Worm (Caenorhabditis elegans) whole organism, young adult: ENCODE measurements around the gene T19D12.10.

Source experiments
- C06A6.2 ChIP-seq: fragments of 200-800 bp; sonication (Bioruptor generic); conservative IDR thresholded peaks from 2 replicates; pipeline ENCODE4 v1.3.6; 2022; ENCODE audit warnings: missing genetic modification characterization, missing compliant biosample characterization
- D2030.7 ChIP-seq: fragments of 200-800 bp; sonication (Bioruptor generic); IDR thresholded peaks from 2 replicates; pipeline ENCODE4 v1.3.6; 2022; ENCODE audit warnings: missing genetic modification reagents, missing genetic modification characterization, missing compliant biosample characterization
- F10E7.11 ChIP-seq: sonication (generic microtip); optimal IDR thresholded peaks from 2 replicates; lab custom pipeline; 2017; ENCODE audit warnings: mild to moderate bottlenecking, missing genetic modification characterization, moderate library complexity, missing compliant biosample characterization
- F22D6.2 ChIP-seq: sonication (generic microtip); optimal IDR thresholded peaks from 2 replicates; lab custom pipeline; 2016; ENCODE audit warnings: mild to moderate bottlenecking, missing genetic modification characterization, missing compliant biosample characterization
- F55B11.4 ChIP-seq: sonication (generic microtip); optimal IDR thresholded peaks from 2 replicates; lab custom pipeline; 2016; ENCODE audit warnings: missing compliant biosample characterization, missing genetic modification characterization, borderline replicate concordance; ENCODE audit not compliant: insufficient read depth
- F57A8.1 ChIP-seq: fragments of 200-800 bp; sonication (Bioruptor generic); optimal IDR thresholded peaks from 2 replicates; lab custom pipeline; 2018; ENCODE audit warnings: mild to moderate bottlenecking, missing genetic modification characterization, moderate library complexity, missing compliant biosample characterization
- K12H6.12 ChIP-seq: fragments of 200-800 bp; sonication (Bioruptor generic); optimal IDR thresholded peaks from 2 replicates; lab custom pipeline; 2018; ENCODE audit warnings: mild to moderate bottlenecking, missing genetic modification characterization, missing compliant biosample characterization
- T07F8.4 ChIP-seq: sonication (generic microtip); optimal IDR thresholded peaks from 2 replicates; lab custom pipeline; 2016; ENCODE audit warnings: mild to moderate bottlenecking, missing genetic modification characterization, moderate library complexity, missing compliant biosample characterization
- ama-1 ChIP-seq, 3 experiments: fragments of 150-350 bp in 1 of 3; sonication (generic microtip) in 2 of 3; optimal IDR thresholded peaks; 2 replicates each; lab custom pipeline; 2014 to 2018; ENCODE audit warnings: missing biosample characterization in 2 of 3, missing genetic modification characterization in 2 of 3, missing genetic modification reagents in 2 of 3
- atf-7 ChIP-seq: sonication (generic microtip); optimal IDR thresholded peaks from 2 replicates; lab custom pipeline; 2017; ENCODE audit warnings: mild to moderate bottlenecking, missing genetic modification characterization, missing compliant biosample characterization
- attf-5 ChIP-seq: fragments of 200-800 bp; sonication (Bioruptor generic); optimal IDR thresholded peaks from 2 replicates; lab custom pipeline; 2018; ENCODE audit warnings: mild to moderate bottlenecking, missing genetic modification characterization, missing compliant biosample characterization
- bed-1 ChIP-seq: fragments of 200-800 bp; sonication (Bioruptor generic); IDR thresholded peaks from 2 replicates; pipeline ENCODE4 v1.3.6; 2022; ENCODE audit warnings: missing genetic modification reagents, missing genetic modification characterization, missing compliant biosample characterization
- ccch-3 ChIP-seq: fragments of 200-800 bp; sonication (Bioruptor generic); optimal IDR thresholded peaks from 2 replicates; lab custom pipeline; 2018; ENCODE audit warnings: mild to moderate bottlenecking, missing genetic modification characterization, missing compliant biosample characterization
- ceh-58 ChIP-seq: fragments of 200-800 bp; sonication (Bioruptor generic); IDR thresholded peaks from 2 replicates; pipeline ENCODE4 v1.3.6; 2022; ENCODE audit warnings: missing genetic modification characterization, missing compliant biosample characterization
- ceh-91 ChIP-seq: fragments of 200-800 bp; sonication (Bioruptor generic); IDR thresholded peaks from 2 replicates; pipeline ENCODE4 v1.3.6; 2022; ENCODE audit warnings: missing genetic modification reagents, missing genetic modification characterization, missing compliant biosample characterization
- dox-1 ChIP-seq: fragments of 200-800 bp; sonication (Bioruptor generic); IDR thresholded peaks from 2 replicates; pipeline ENCODE4 v1.3.6; 2022; ENCODE audit warnings: missing genetic modification reagents, missing genetic modification characterization, missing compliant biosample characterization
- egrh-3 ChIP-seq: fragments of 200-800 bp; sonication (Bioruptor generic); IDR thresholded peaks from 2 replicates; pipeline ENCODE4 v1.3.6; 2022; ENCODE audit warnings: missing genetic modification reagents, missing genetic modification characterization, missing compliant biosample characterization
- ets-4 ChIP-seq: fragments of 200-800 bp; sonication (Bioruptor generic); optimal IDR thresholded peaks from 2 replicates; lab custom pipeline; 2018; ENCODE audit warnings: mild to moderate bottlenecking, missing genetic modification characterization, missing compliant biosample characterization
- fkh-3 ChIP-seq: sonication (generic microtip); optimal IDR thresholded peaks from 2 replicates; lab custom pipeline; 2016; ENCODE audit warnings: mild to moderate bottlenecking, missing genetic modification characterization, missing compliant biosample characterization
- him-1 ChIP-seq: sonication (generic microtip); optimal IDR thresholded peaks from 2 replicates; lab custom pipeline; 2016; ENCODE audit warnings: missing genotype, missing genetic modification reagents, missing genetic modification characterization, missing compliant biosample characterization
- hlh-26 ChIP-seq: fragments of 200-800 bp; sonication (Bioruptor generic); conservative IDR thresholded peaks from 2 replicates; pipeline ENCODE4 v1.3.6; 2022; ENCODE audit warnings: missing genetic modification reagents, missing genetic modification characterization, missing compliant biosample characterization
- hmg-1.2 ChIP-seq: fragments of 200-800 bp; sonication (Bioruptor generic); IDR thresholded peaks from 2 replicates; pipeline ENCODE4 v1.3.6; 2022; ENCODE audit warnings: missing genetic modification reagents, missing genetic modification characterization, missing compliant biosample characterization
- hrde-1 ChIP-seq: sonication (generic microtip); optimal IDR thresholded peaks from 2 replicates; lab custom pipeline; 2016; ENCODE audit warnings: missing genetic modification characterization, mild to moderate bottlenecking, missing compliant biosample characterization, moderate library complexity, missing genotype, missing genetic modification reagents, borderline replicate concordance
- lsy-27 ChIP-seq: sonication (generic microtip); optimal IDR thresholded peaks from 2 replicates; lab custom pipeline; 2017; ENCODE audit warnings: missing genetic modification characterization, mild to moderate bottlenecking, missing compliant biosample characterization, antibody characterized with exemption, missing genotype, borderline replicate concordance; ENCODE audit not compliant: insufficient read depth
- madf-3 ChIP-seq: fragments of 200-800 bp; sonication (Bioruptor generic); IDR thresholded peaks from 2 replicates; pipeline ENCODE4 v1.3.6; 2022; ENCODE audit warnings: missing genetic modification reagents, missing genetic modification characterization, missing compliant biosample characterization
- madf-6 ChIP-seq: fragments of 200-800 bp; sonication (Bioruptor generic); IDR thresholded peaks from 2 replicates; pipeline ENCODE4 v1.3.6; 2022; ENCODE audit warnings: missing genetic modification reagents, missing genetic modification characterization, missing compliant biosample characterization
- mel-28 ChIP-seq: sonication (generic microtip); optimal IDR thresholded peaks from 2 replicates; lab custom pipeline; 2016; ENCODE audit warnings: borderline replicate concordance, mild to moderate bottlenecking, missing genetic modification characterization, missing compliant biosample characterization
- nhr-179 ChIP-seq: sonication (generic microtip); optimal IDR thresholded peaks from 2 replicates; lab custom pipeline; 2016; ENCODE audit warnings: mild to moderate bottlenecking, missing genetic modification characterization, missing compliant biosample characterization
- nhr-27 ChIP-seq: fragments of 200-800 bp; sonication (Bioruptor generic); optimal IDR thresholded peaks from 2 replicates; lab custom pipeline; 2018; ENCODE audit warnings: mild to moderate bottlenecking, missing genetic modification characterization, moderate library complexity, missing compliant biosample characterization
- nhr-80 ChIP-seq: sonication (generic microtip); optimal IDR thresholded peaks from 2 replicates; lab custom pipeline; 2016; ENCODE audit warnings: missing genetic modification characterization, missing compliant biosample characterization
- nhr-90 ChIP-seq: sonication (generic microtip); optimal IDR thresholded peaks from 2 replicates; lab custom pipeline; 2016; ENCODE audit warnings: missing genotype, mild to moderate bottlenecking, missing genetic modification characterization, missing compliant biosample characterization
- repo-1 ChIP-seq: sonication (generic microtip); optimal IDR thresholded peaks from 2 replicates; lab custom pipeline; 2017; ENCODE audit warnings: mild to moderate bottlenecking, missing genetic modification characterization, missing compliant biosample characterization
- rpc-1 ChIP-seq, 2 experiments: fragments of 150-350 bp in 1 of 2; sonication (generic microtip) in 1 of 2; optimal IDR thresholded peaks; 2 replicates each; lab custom pipeline; 2014 to 2018; ENCODE audit warnings: missing biosample characterization in 1 of 2, missing genetic modification characterization in 1 of 2, missing genetic modification reagents in 1 of 2, missing genotype in 1 of 2
- tbx-9 ChIP-seq: sonication (generic microtip); optimal IDR thresholded peaks from 2 replicates; lab custom pipeline; 2016; ENCODE audit warnings: borderline replicate concordance, missing genetic modification characterization, inconsistent platforms, missing compliant biosample characterization
- unc-62 ChIP-seq: fragments of 150-350 bp; optimal IDR thresholded peaks from 2 replicates; lab custom pipeline; 2014; ENCODE audit warnings: missing biosample characterization, missing genetic modification reagents, missing genetic modification characterization
- xnd-1 ChIP-seq: sonication (generic microtip); optimal IDR thresholded peaks from 2 replicates; lab custom pipeline; 2016; ENCODE audit warnings: missing genotype, missing genetic modification reagents, missing genetic modification characterization, missing compliant biosample characterization
- ztf-3 ChIP-seq: fragments of 200-800 bp; sonication (Bioruptor generic); optimal IDR thresholded peaks from 2 replicates; lab custom pipeline; 2018; ENCODE audit warnings: mild to moderate bottlenecking, missing genetic modification characterization, missing compliant biosample characterization

T19D12.10 gene

DNA sequence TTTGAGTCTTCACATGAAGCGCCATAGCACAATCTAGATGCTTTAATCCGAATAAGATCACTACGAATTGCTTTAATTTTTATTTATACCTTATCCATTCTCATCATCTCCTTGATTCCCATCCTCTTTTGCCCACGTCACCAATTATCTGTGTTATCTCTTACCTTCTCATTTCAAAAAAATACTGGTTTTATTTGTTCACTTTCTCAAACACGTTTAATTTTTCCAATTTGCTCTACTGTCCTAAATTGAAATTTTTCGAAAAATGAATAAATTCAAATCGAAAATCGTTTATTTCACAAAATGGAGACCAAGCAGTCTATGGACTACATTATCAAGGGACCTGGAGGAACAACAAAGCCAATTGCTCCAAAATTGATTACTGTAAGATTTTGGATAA lies 36.8 kb downstream of the T19D12.10 start, which contains the start of gene F54H5.3:
TSS of gene F54H5.3 (plus strand) at position 301 of the 400 bp plus-strand sequence.
- TF ChIP-seq lsy-27 (tag; lab: Kevin White, UChicago) (no peak), K12H6.12 (no peak), attf-5 (GFP tag; lab: Kevin White, UChicago) (no peak), xnd-1 (tag; lab: Kevin White, UChicago) (no peak), ets-4 (GFP tag; lab: Kevin White, UChicago) (no peak), nhr-80 (no peak), F10E7.11 (tag; lab: Kevin White, UChicago) (no peak), hrde-1 (tag; lab: Kevin White, UChicago) (no peak), madf-3 (no peak), unc-62 (GFP tag; lab: Kevin White, UChicago) (no peak), ama-1 (optimal IDR thresholded peaks at IDR 0.05; lab: Kevin White, UChicago) (no peak), ama-1 (GFP tag; optimal IDR thresholded peaks at IDR 0.05; lab: Kevin White, UChicago) (no peak), tbx-9 (tag; lab: Kevin White, UChicago) (no peak), T07F8.4 (tag; lab: Kevin White, UChicago) (no peak), repo-1 (tag; lab: Kevin White, UChicago) (no peak), ceh-91 (no peak)

DNA sequence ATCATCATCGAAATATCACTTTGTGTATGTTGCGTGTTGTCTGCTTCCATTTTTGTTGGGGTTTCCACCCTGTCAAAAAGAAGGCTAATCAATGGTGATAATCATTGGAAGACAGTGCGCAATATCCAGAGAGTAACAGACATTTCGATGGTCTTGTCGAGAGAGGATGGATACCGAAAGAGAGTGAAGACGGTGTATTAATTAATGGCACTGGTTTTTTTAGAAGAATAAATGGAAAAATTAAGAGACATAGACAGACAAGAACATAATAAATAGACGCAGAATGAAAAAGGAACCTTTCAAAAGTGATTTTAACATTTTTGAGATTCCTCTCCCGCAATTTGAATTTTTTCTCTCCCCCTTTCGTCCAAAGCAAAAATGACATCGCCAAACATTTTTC lies 39.7 kb downstream of the T19D12.10 start:
- no peak for TF ChIP-seq unc-62 (GFP tag; lab: Kevin White, UChicago)
- TF ChIP-seq bed-1 (GFP tag; lab: Robert Waterston, UW), result no peak
- TF ChIP-seq hmg-1.2 (GFP tag; lab: Robert Waterston, UW), result peak; percentile 60; the same call in 1 of the 2 replicates
- TF ChIP-seq, all 124 proteins: peak for 1

DNA sequence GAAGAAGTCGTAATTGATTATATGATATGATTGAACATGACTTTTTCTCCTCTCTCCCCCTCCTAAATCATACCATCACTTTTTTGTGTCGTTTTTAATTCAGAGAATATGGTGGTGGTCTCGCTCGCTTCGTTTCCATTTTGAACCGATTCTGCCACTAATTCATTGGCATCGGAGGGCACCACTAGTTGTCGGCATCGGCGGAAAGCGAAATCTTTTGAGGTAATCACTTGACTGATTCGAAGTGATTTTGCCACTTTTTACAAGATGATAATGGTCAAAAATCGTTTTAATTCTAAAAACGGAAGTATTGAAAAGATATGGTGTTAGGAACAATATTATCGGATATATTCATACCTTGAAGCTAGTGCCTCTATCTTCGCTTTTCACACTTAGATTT lies 41.9 kb downstream of the T19D12.10 start, which contains the start of gene klf-3:
TSS of gene klf-3 (plus strand) at position 109 of the 400 bp plus-strand sequence.
- TF ChIP-seq madf-6 (no peak), egrh-3 (no peak), repo-1 (tag; lab: Kevin White, UChicago) (no peak), C06A6.2 (no peak), fkh-3 (tag; lab: Kevin White, UChicago) (no peak), hlh-26 (no peak), ceh-58 (GFP tag; lab: Robert Waterston, UW) (no peak), nhr-90 (tag; lab: Kevin White, UChicago) (no peak), him-1 (tag; lab: Kevin White, UChicago) (no peak)

DNA sequence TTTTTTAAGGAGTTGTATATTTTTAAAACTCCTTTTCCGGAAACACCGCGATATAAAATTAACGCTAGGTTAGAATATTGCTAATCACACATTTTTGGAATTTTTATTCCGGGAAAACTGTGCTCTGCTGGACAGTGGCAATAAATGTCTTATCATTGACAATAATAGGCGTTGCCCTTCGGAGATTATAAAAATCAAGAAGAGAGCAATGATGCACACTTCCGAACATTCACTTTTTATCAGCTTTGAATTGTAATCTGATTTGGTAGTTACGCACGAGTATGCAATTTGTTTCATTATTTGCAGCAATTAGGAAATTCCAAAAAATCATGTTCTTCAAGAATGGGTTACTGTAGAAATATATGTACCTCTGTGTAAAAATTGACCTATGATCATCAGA lies 42.5 kb downstream of the T19D12.10 start:
- TF ChIP-seq nhr-179 (tag; lab: Kevin White, UChicago) (no peak), nhr-80 (peak; percentile 56)

DNA sequence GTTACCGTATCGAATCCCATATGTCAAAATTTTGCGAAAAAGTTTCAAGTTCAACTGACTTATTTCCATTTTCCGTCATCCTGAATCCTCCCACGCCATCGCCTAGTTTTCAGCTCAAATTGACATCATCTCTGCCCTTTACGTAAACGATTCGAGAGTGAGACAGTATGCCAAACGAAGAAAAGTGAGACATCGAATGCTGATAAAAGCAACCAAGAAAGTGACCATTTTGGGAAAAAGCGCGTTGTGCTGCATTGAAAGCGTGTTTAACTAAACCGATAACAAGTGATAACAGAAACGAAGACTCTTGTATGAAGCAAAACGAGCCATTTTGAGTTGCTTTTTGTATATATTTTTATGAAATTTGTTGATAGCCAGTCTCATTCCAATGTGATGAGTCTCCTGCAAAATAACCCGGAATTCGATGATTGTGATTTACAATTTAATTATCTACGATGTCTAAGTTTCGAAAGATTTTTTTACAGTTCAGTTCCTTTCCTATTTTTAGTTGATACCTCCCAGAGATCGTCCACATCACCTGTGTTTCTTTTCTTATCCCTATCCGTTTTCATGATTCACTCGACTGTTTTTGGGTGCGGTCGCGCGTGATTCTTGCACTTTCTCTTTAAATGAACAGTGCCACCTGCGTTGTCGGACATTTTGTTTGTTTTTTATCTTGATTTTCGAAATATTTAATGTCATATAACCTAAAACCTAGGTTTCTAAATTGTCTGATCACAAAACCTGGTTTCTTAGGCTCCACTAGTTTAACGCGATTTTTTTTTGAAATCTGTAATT lies 43.2 kb downstream of the T19D12.10 start:
- TF ChIP-seq dox-1 (GFP tag; lab: Robert Waterston, UW) (peak; percentile 59), unc-62 (GFP tag; lab: Kevin White, UChicago) (no peak), ztf-3 (no peak), rpc-1 (optimal IDR thresholded peaks at IDR 0.05; lab: Kevin White, UChicago) (no peak), rpc-1 (tag; optimal IDR thresholded peaks at IDR 0.05; lab: Kevin White, UChicago) (no peak), D2030.7 (GFP tag; lab: Robert Waterston, UW) (no peak), atf-7 (tag; lab: Kevin White, UChicago) (peak; percentile 38), ets-4 (GFP tag; lab: Kevin White, UChicago) (peak; percentile 34), ccch-3 (GFP tag; lab: Kevin White, UChicago) (no peak), F57A8.1 (GFP tag; lab: Kevin White, UChicago) (no peak), F22D6.2 (tag; lab: Kevin White, UChicago) (no peak), nhr-80 (peak; percentile 94), xnd-1 (tag; lab: Kevin White, UChicago) (no peak), mel-28 (tag; lab: Kevin White, UChicago) (no peak), nhr-27 (tag; lab: Kevin White, UChicago) (no peak), F55B11.4 (no peak)
